Fruit fly (Drosophila melanogaster): Measurements from ENCODE around the gene indra.

indra gene

DNA sequence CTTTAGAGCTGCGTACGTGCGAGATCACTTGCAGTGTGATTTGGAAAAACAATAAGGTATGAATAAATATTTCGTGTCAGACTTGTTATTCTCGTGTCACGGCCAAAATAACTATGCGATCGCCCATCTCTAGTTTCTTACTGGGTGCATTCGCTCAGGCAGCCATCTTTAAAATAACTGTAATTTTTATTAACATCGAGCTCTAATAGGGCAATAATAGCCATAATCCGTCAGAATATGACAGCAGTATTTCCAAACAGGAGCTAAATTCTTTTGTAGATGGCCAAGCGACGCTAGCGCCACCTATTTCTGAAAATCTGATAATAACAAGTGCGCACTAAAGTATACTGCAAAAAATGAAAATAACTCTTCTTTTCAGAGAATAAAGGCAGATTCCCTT is 9.9 kb upstream of the indra start (continued):
- TF ChIP-seq Vsx1 (GFP tag; optimal IDR thresholded peaks at IDR 0.05) (peak; percentile 48), CG17385 (GFP tag; optimal IDR thresholded peaks at IDR 0.05) (peak; percentile 11), tna (GFP tag; IDR thresholded peaks at IDR 0.05; ENCODE audit: partially characterized antibody) (peak; percentile 74), CG14710 (tag; optimal IDR thresholded peaks at IDR 0.05) (peak; percentile 58), Dip2 (GFP tag; IDR thresholded peaks at IDR 0.05) (peak; percentile 94), slbo (GFP tag; IDR thresholded peaks at IDR 0.05) (peak; percentile 39; the same call in 1 of the 2 replicates), odd (GFP tag; optimal IDR thresholded peaks at IDR 0.05) (peak; percentile 77), Elba2 (GFP tag; optimal IDR thresholded peaks at IDR 0.05) (peak; percentile 99), CG12391 (tag; optimal IDR thresholded peaks at IDR 0.05) (peak; percentile 29), CG17359 (tag; optimal IDR thresholded peaks at IDR 0.05) (peak; percentile 27), abd-A (tag; optimal IDR thresholded peaks at IDR 0.05) (peak; percentile 82), CG14014 (GFP tag; IDR thresholded peaks at IDR 0.05) (no peak), CG17829 (tag; optimal IDR thresholded peaks at IDR 0.05) (peak; percentile 53), gsb-n (tag; optimal IDR thresholded peaks at IDR 0.05) (peak; percentile 19), Fer2 (tag; optimal IDR thresholded peaks at IDR 0.05) (peak; percentile 2), CoRest (tag; optimal IDR thresholded peaks at IDR 0.05) (peak; percentile 64), stc (GFP tag; IDR thresholded peaks at IDR 0.05) (peak; percentile 27; the same call in 1 of the 2 replicates), bigmax (GFP tag; optimal IDR thresholded peaks at IDR 0.05) (no peak), CG12659 (GFP tag; optimal IDR thresholded peaks at IDR 0.05) (peak; percentile 73), nmo (GFP tag; optimal IDR thresholded peaks at IDR 0.05) (peak; percentile 38), Pdp1 (GFP tag; optimal IDR thresholded peaks at IDR 0.05) (peak; percentile 12 to 43), CG12299 (tag; optimal IDR thresholded peaks at IDR 0.05) (no peak), CG9215 (GFP tag; IDR thresholded peaks at IDR 0.05) (no peak), Hr3 (GFP tag; optimal IDR thresholded peaks at IDR 0.05) (no peak), Blimp-1 (GFP tag; optimal IDR thresholded peaks at IDR 0.05) (peak; percentile 5), tap (tag; optimal IDR thresholded peaks at IDR 0.05) (no peak), CG5245 (GFP tag; optimal IDR thresholded peaks at IDR 0.05) (no peak), CG11456 (GFP tag; IDR thresholded peaks at IDR 0.05) (peak; percentile 43; the same call in 1 of the 3 replicates), Jarid2 (GFP tag; optimal IDR thresholded peaks at IDR 0.05) (peak; percentile 21), Spps (tag; optimal IDR thresholded peaks at IDR 0.05) (peak; percentile 31), Ptx1 (GFP tag; IDR thresholded peaks at IDR 0.05) (peak; percentile 11; the same call in 1 of the 2 replicates), ewg (GFP tag; optimal IDR thresholded peaks at IDR 0.05) (peak; percentile 1), CG10543 (GFP tag; optimal IDR thresholded peaks at IDR 0.05) (no peak), dmrt99B (tag; optimal IDR thresholded peaks at IDR 0.05) (peak; percentile 45), pzg (GFP tag; optimal IDR thresholded peaks at IDR 0.05) (peak; percentile 22), cato (GFP tag; optimal IDR thresholded peaks at IDR 0.05; ENCODE audit: borderline replicate concordance) (no peak), pros (GFP tag; optimal IDR thresholded peaks at IDR 0.05) (peak; percentile 90), nau (GFP tag; optimal IDR thresholded peaks at IDR 0.05) (peak; percentile 10), CG9727 (GFP tag; optimal IDR thresholded peaks at IDR 0.05) (peak; percentile 14), phol (tag; optimal IDR thresholded peaks at IDR 0.05) (peak; percentile 97), dan (GFP tag; IDR thresholded peaks at IDR 0.05) (no peak), sd (tag; optimal IDR thresholded peaks at IDR 0.05) (peak; percentile 91), Xbp1 (GFP tag; optimal IDR thresholded peaks at IDR 0.05) (peak; percentile 28), twi (tag; optimal IDR thresholded peaks at IDR 0.05) (peak; percentile 3), CG12236 (GFP tag; optimal IDR thresholded peaks at IDR 0.05) (peak; percentile 30), Ada2b (GFP tag; IDR thresholded peaks at IDR 0.05) (no peak), sc (optimal IDR thresholded peaks at IDR 0.05) (no peak), sc (GFP tag; optimal IDR thresholded peaks at IDR 0.05) (no peak), grau (tag; optimal IDR thresholded peaks at IDR 0.05) (peak; percentile 47), shn (GFP tag; optimal IDR thresholded peaks at IDR 0.05) (peak; percentile 28)

Measured in whole organism, embryonic.